Worm (Caenorhabditis elegans): Measurements from ENCODE around the gene C24D10.4.

Gene C24D10.4

DNA sequence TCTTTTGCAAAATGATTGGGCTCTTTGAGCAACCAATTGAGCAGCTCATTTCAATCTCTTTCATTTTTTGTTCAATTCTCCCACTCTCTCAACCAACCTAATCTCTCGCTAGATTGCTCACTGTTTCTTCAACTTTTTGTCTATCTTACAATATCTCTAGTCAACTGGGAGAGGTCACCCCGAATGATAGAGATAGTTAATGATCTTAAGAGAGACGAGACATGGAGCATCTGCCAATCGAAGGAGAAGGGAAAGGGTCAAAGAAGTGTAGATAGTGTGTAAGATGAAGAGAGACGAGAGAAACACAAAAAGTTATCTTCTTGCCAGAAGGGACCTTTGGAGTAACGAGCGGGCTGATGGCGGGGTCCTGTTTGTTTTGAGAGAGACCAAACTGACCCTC, 9.0 kb downstream of the C24D10.4 start:
- TF ChIP-seq odd-2 (tag; optimal IDR thresholded peaks at IDR 0.05) (no peak), ceh-22 (tag; optimal IDR thresholded peaks at IDR 0.05) (peak; percentile 7), unc-42 (tag; optimal IDR thresholded peaks at IDR 0.05) (no peak), ets-4 (tag; optimal IDR thresholded peaks at IDR 0.05) (no peak), ttx-3 (tag; optimal IDR thresholded peaks at IDR 0.05) (no peak), elt-2 (tag; optimal IDR thresholded peaks at IDR 0.05) (peak; percentile 14), ceh-6 (GFP tag; optimal IDR thresholded peaks at IDR 0.05) (no peak), tbx-2 (tag; optimal IDR thresholded peaks at IDR 0.05) (peak; percentile 12), C08G9.2 (tag; optimal IDR thresholded peaks at IDR 0.05) (no peak), unc-86 (tag; optimal IDR thresholded peaks at IDR 0.05) (no peak), zip-5 (tag; optimal IDR thresholded peaks at IDR 0.05) (no peak), ztf-16 (tag; optimal IDR thresholded peaks at IDR 0.05) (no peak), hlh-8 (tag; optimal IDR thresholded peaks at IDR 0.05) (no peak), dmd-4 (tag; optimal IDR thresholded peaks at IDR 0.05; ENCODE audit: borderline replicate concordance) (no peak), unc-55 (GFP tag; optimal IDR thresholded peaks at IDR 0.05) (peak; percentile 58), npax-4 (tag; optimal IDR thresholded peaks at IDR 0.05) (no peak), ahr-1 (tag; optimal IDR thresholded peaks at IDR 0.05) (no peak), che-1 (tag; optimal IDR thresholded peaks at IDR 0.05) (no peak), lin-11 (tag; optimal IDR thresholded peaks at IDR 0.05) (no peak), pros-1 (tag; optimal IDR thresholded peaks at IDR 0.05) (no peak), hlh-15 (tag; optimal IDR thresholded peaks at IDR 0.05) (no peak), nhr-232 (tag; optimal IDR thresholded peaks at IDR 0.05) (no peak), fax-1 (tag; optimal IDR thresholded peaks at IDR 0.05) (no peak), ceh-45 (GFP tag; IDR thresholded peaks at IDR 0.05) (no peak), hlh-30 (tag; optimal IDR thresholded peaks at IDR 0.05; ENCODE audit: insufficient read depth) (no peak), C38D4.7 (GFP tag; optimal IDR thresholded peaks at IDR 0.05) (no peak), sdc-2 (tag; optimal IDR thresholded peaks at IDR 0.05) (no peak), nhr-11 (tag; optimal IDR thresholded peaks at IDR 0.05) (no peak), hlh-6 (tag; optimal IDR thresholded peaks at IDR 0.05) (no peak), K02D7.2 (tag; optimal IDR thresholded peaks at IDR 0.05) (no peak), ceh-31 (tag; optimal IDR thresholded peaks at IDR 0.05) (no peak), ceh-14 (tag; optimal IDR thresholded peaks at IDR 0.05) (no peak), mec-3 (tag; optimal IDR thresholded peaks at IDR 0.05; ENCODE audit: borderline replicate concordance) (no peak), F13H6.1 (tag; optimal IDR thresholded peaks at IDR 0.05) (no peak), pqm-1 (tag; optimal IDR thresholded peaks at IDR 0.05) (no peak), ceh-48 (tag; optimal IDR thresholded peaks at IDR 0.05) (no peak), pha-4 (tag; optimal IDR thresholded peaks at IDR 0.05) (no peak), pha-2 (tag; optimal IDR thresholded peaks at IDR 0.05) (no peak), fkh-10 (GFP tag; optimal IDR thresholded peaks at IDR 0.05) (no peak), rnt-1 (tag; optimal IDR thresholded peaks at IDR 0.05) (no peak), elt-4 (tag; optimal IDR thresholded peaks at IDR 0.05) (no peak), nfya-1 (tag; optimal IDR thresholded peaks at IDR 0.05) (peak; percentile 74), madf-2 (tag; optimal IDR thresholded peaks at IDR 0.05) (no peak), ceh-34 (tag; optimal IDR thresholded peaks at IDR 0.05) (no peak), dve-1 (tag; optimal IDR thresholded peaks at IDR 0.05) (no peak), pat-9 (tag; optimal IDR thresholded peaks at IDR 0.05) (no peak), K09A11.1 (tag; optimal IDR thresholded peaks at IDR 0.05; ENCODE audit: insufficient read depth) (no peak), ref-2 (tag; optimal IDR thresholded peaks at IDR 0.05) (peak; percentile 16), tbx-7 (tag; optimal IDR thresholded peaks at IDR 0.05) (no peak), ceh-9 (tag; optimal IDR thresholded peaks at IDR 0.05) (no peak), eyg-1 (tag; optimal IDR thresholded peaks at IDR 0.05) (no peak), ceh-2 (tag; optimal IDR thresholded peaks at IDR 0.05) (no peak), T23F11.4 (GFP tag; optimal IDR thresholded peaks at IDR 0.05) (no peak), ama-1 (optimal IDR thresholded peaks at IDR 0.05) (no peak), ceh-24 (tag; optimal IDR thresholded peaks at IDR 0.05) (no peak)

Measured in whole organism, late embryonic.